Fruit fly (Drosophila melanogaster): ENCODE data around the gene CG15546.

Gene CG15546

dm6 chr3R:30888550-30889259 lies 12.7 kb upstream of the CG15546 start, which contains the start of gene Sap-r (continued):
- no peak for TF ChIP-seq CG5245 (GFP tag; optimal IDR thresholded peaks at IDR 0.05)
- TF ChIP-seq dysf (GFP tag; IDR thresholded peaks at IDR 0.05), result no peak
- no peak for TF ChIP-seq CG14441 (GFP tag; IDR thresholded peaks at IDR 0.05)
- TF ChIP-seq CG11247 (GFP tag; IDR thresholded peaks at IDR 0.05), result no peak
- no peak for TF ChIP-seq chif (GFP tag; optimal IDR thresholded peaks at IDR 0.05)
- no peak for TF ChIP-seq trh (GFP tag; optimal IDR thresholded peaks at IDR 0.05)
- no peak for TF ChIP-seq kay (GFP tag; optimal IDR thresholded peaks at IDR 0.05)
- TF ChIP-seq Dip2 (GFP tag; IDR thresholded peaks at IDR 0.05), result no peak
- no peak for TF ChIP-seq Antp (GFP tag; optimal IDR thresholded peaks at IDR 0.05)
- TF ChIP-seq CG13296 (GFP tag; optimal IDR thresholded peaks at IDR 0.05), result no peak
- no peak for TF ChIP-seq odd (GFP tag; optimal IDR thresholded peaks at IDR 0.05)
- no peak for TF ChIP-seq CG7556 (GFP tag; optimal IDR thresholded peaks at IDR 0.05)
- no peak for TF ChIP-seq GATAe (GFP tag; conservative IDR thresholded peaks at IDR 0.05)
- TF ChIP-seq nom (GFP tag; optimal IDR thresholded peaks at IDR 0.05), result peak; percentile 41
- TF ChIP-seq dan (GFP tag; IDR thresholded peaks at IDR 0.05), result no peak
- no peak for TF ChIP-seq CG10366 (GFP tag; IDR thresholded peaks at IDR 0.05)
- no peak for TF ChIP-seq crol (GFP tag; IDR thresholded peaks at IDR 0.05)
- no peak for TF ChIP-seq H2.0 (GFP tag; IDR thresholded peaks at IDR 0.05)
- peak; percentile 40 for TF ChIP-seq sug (tag; optimal IDR thresholded peaks at IDR 0.05)
- TF ChIP-seq ro (GFP tag; IDR thresholded peaks at IDR 0.05), result no peak
- TF ChIP-seq kni (GFP tag; optimal IDR thresholded peaks at IDR 0.05), result no peak
- no peak for TF ChIP-seq pfk (GFP tag; optimal IDR thresholded peaks at IDR 0.05)
- TF ChIP-seq ems (GFP tag; optimal IDR thresholded peaks at IDR 0.05), result peak; percentile 11
- no peak for TF ChIP-seq ase (GFP tag; IDR thresholded peaks at IDR 0.05)
- TF ChIP-seq Rfx (GFP tag; IDR thresholded peaks at IDR 0.05), result no peak
- no peak for TF ChIP-seq CG11696 (GFP tag; IDR thresholded peaks at IDR 0.05)
- no peak for TF ChIP-seq bowl (GFP tag; IDR thresholded peaks at IDR 0.05)
- no peak for TF ChIP-seq Ada2b (GFP tag; IDR thresholded peaks at IDR 0.05)
- no peak for TF ChIP-seq HLH3B (GFP tag; IDR thresholded peaks at IDR 0.05)
- peak; percentile 33; the same call in 1 of the 2 replicates for TF ChIP-seq slbo (GFP tag; IDR thresholded peaks at IDR 0.05)
- TF ChIP-seq mld (GFP tag; IDR thresholded peaks at IDR 0.05; ENCODE audit: partially characterized antibody), result no peak
- peak; percentile 50 for TF ChIP-seq Fer1 (GFP tag; optimal IDR thresholded peaks at IDR 0.05)
- peak; percentile 31 for TF ChIP-seq CG2120 (GFP tag; optimal IDR thresholded peaks at IDR 0.05)
- no peak for TF ChIP-seq ewg (GFP tag; optimal IDR thresholded peaks at IDR 0.05)
- peak; percentile 52 for TF ChIP-seq MBD-R2 (GFP tag; IDR thresholded peaks at IDR 0.05)
- TF ChIP-seq CG14860 (GFP tag; IDR thresholded peaks at IDR 0.05; ENCODE audit: partially characterized antibody), result no peak
- TF ChIP-seq ind (GFP tag; optimal IDR thresholded peaks at IDR 0.05), result no peak
- no peak for TF ChIP-seq salm (tag; optimal IDR thresholded peaks at IDR 0.05)
- TF ChIP-seq ash1 (GFP tag; optimal IDR thresholded peaks at IDR 0.05), result no peak
- no peak for TF ChIP-seq CG18599 (GFP tag; optimal IDR thresholded peaks at IDR 0.05)
- TF ChIP-seq ssp (GFP tag; IDR thresholded peaks at IDR 0.05), result no peak
- peak; percentile 18 for TF ChIP-seq grn (GFP tag; optimal IDR thresholded peaks at IDR 0.05)
- no peak for TF ChIP-seq CG11723 (GFP tag; optimal IDR thresholded peaks at IDR 0.05)
- no peak for TF ChIP-seq Mes4 (GFP tag; optimal IDR thresholded peaks at IDR 0.05)
- no peak for TF ChIP-seq dmrt11E (tag; optimal IDR thresholded peaks at IDR 0.05)
- TF ChIP-seq sens-2 (GFP tag; IDR thresholded peaks at IDR 0.05), result no peak
- no peak for TF ChIP-seq CG8281 (tag; optimal IDR thresholded peaks at IDR 0.05)
- TF ChIP-seq CG4360 (GFP tag; IDR thresholded peaks at IDR 0.05), result no peak
- TF ChIP-seq lbe (GFP tag; optimal IDR thresholded peaks at IDR 0.05), result peak; percentile 1
- no peak for TF ChIP-seq Tbp (GFP tag; optimal IDR thresholded peaks at IDR 0.05)
- TF ChIP-seq CG13894 (tag; optimal IDR thresholded peaks at IDR 0.05), result peak; percentile 52
- TF ChIP-seq CG10654 (GFP tag; optimal IDR thresholded peaks at IDR 0.05), result no peak
